Worm (Caenorhabditis elegans) whole organism, L4 larva: ENCODE measurements around the gene srlf-18.

ENCODE experiments used
- D1046.2 ChIP-seq: fragments of 200-800 bp; sonication (Bioruptor generic); IDR thresholded peaks from 2 replicates; pipeline ENCODE4 v1.3.6; 2022; ENCODE audit warnings: missing genetic modification characterization, missing compliant biosample characterization
- Y105C5A.15 ChIP-seq: fragments of 200-800 bp; sonication (Bioruptor generic); IDR thresholded peaks from 2 replicates; pipeline ENCODE4 v1.3.6; 2022; ENCODE audit warnings: missing genetic modification characterization, missing compliant biosample characterization
- ZK546.5 ChIP-seq, 2 experiments: sonication (generic microtip); optimal IDR thresholded peaks; 2 replicates each; lab custom pipeline; 2017; ENCODE audit warnings: missing biosample characterization in 2 of 2, missing genetic modification characterization in 2 of 2
- aha-1 ChIP-seq: fragments of 150-350 bp; peaks from one replicate; lab custom pipeline; 2014; ENCODE audit warnings: missing biosample characterization, missing genetic modification characterization
- aly-2 ChIP-seq: sonication (generic microtip); optimal IDR thresholded peaks from 2 replicates; lab custom pipeline; 2018; ENCODE audit warnings: missing biosample characterization, missing genetic modification characterization
- ama-1 ChIP-seq: fragments of 150-350 bp; optimal IDR thresholded peaks from 2 replicates; lab custom pipeline; 2014; ENCODE audit warnings: inconsistent platforms, mixed read lengths
- ceh-28 ChIP-seq: fragments of 150-350 bp; optimal IDR thresholded peaks from 2 replicates; lab custom pipeline; 2014; ENCODE audit warnings: missing biosample characterization, missing genetic modification reagents, missing genetic modification characterization
- ceh-62 ChIP-seq: sonication (generic microtip); optimal IDR thresholded peaks from 2 replicates; lab custom pipeline; 2017; ENCODE audit warnings: missing biosample characterization, missing genetic modification characterization
- cey-2 ChIP-seq: sonication (generic microtip); optimal IDR thresholded peaks from 3 replicates; lab custom pipeline; 2017; ENCODE audit warnings: missing genetic modification characterization, mild to moderate bottlenecking, missing compliant biosample characterization, antibody characterized with exemption, borderline replicate concordance; ENCODE audit not compliant: insufficient read depth
- ctbp-1 ChIP-seq: fragments of 200-800 bp; sonication (Bioruptor generic); IDR thresholded peaks from 2 replicates; pipeline ENCODE4 v1.3.6; 2022; ENCODE audit warnings: missing genetic modification reagents, missing genetic modification characterization, missing compliant biosample characterization
- daf-12 ChIP-seq: fragments of 150-350 bp; optimal IDR thresholded peaks from 2 replicates; lab custom pipeline; 2014; ENCODE audit warnings: missing biosample characterization, missing genetic modification reagents, missing genetic modification characterization
- daf-16 ChIP-seq, 3 experiments: sonication (generic microtip); optimal IDR thresholded peaks; 2 replicates each; lab custom pipeline; 2016 to 2017; ENCODE audit warnings: missing genetic modification characterization in 3 of 3, missing genetic modification reagents in 3 of 3, mild to moderate bottlenecking in 2 of 3, missing compliant biosample characterization in 2 of 3, missing biosample characterization in 1 of 3, moderate library complexity in 1 of 3
- daf-8 ChIP-seq: fragments of 200-800 bp; sonication (Bioruptor generic); IDR thresholded peaks from 2 replicates; pipeline ENCODE4 v1.3.6; 2022; ENCODE audit warnings: missing genetic modification characterization, missing compliant biosample characterization
- dmd-8 ChIP-seq: fragments of 200-800 bp; sonication (Bioruptor generic); IDR thresholded peaks from 2 replicates; pipeline ENCODE4 v1.3.6; 2022; ENCODE audit warnings: missing genetic modification characterization, missing compliant biosample characterization
- dmd-9 ChIP-seq: fragments of 200-800 bp; sonication (Bioruptor generic); IDR thresholded peaks from 2 replicates; pipeline ENCODE4 v1.3.6; 2022; ENCODE audit warnings: missing genetic modification reagents, missing genetic modification characterization, missing compliant biosample characterization
- dpl-1 ChIP-seq: fragments of 150-350 bp; optimal IDR thresholded peaks from 2 replicates; lab custom pipeline; 2014; ENCODE audit warnings: missing biosample characterization, missing genetic modification reagents, missing genetic modification characterization
- fkh-10 ChIP-seq: fragments of 150-350 bp; optimal IDR thresholded peaks from 2 replicates; lab custom pipeline; 2014; ENCODE audit warnings: missing biosample characterization, missing genetic modification reagents, missing genetic modification characterization
- gei-8 ChIP-seq: fragments of 200-800 bp; sonication (Bioruptor generic); optimal IDR thresholded peaks from 2 replicates; lab custom pipeline; 2018; ENCODE audit warnings: mild to moderate bottlenecking, missing genetic modification characterization, missing compliant biosample characterization
- hlh-11 ChIP-seq: fragments of 200-800 bp; sonication (Bioruptor generic); optimal IDR thresholded peaks from 2 replicates; lab custom pipeline; 2018; ENCODE audit warnings: mild to moderate bottlenecking, missing genetic modification characterization, missing compliant biosample characterization
- hmg-1.1 ChIP-seq: fragments of 200-800 bp; sonication (Bioruptor generic); IDR thresholded peaks from 2 replicates; pipeline ENCODE4 v1.3.6; 2022; ENCODE audit warnings: missing genetic modification reagents, missing genetic modification characterization, missing compliant biosample characterization
- jun-1 ChIP-seq: fragments of 150-350 bp; optimal IDR thresholded peaks from 2 replicates; lab custom pipeline; 2014; ENCODE audit warnings: missing biosample characterization, missing genetic modification reagents, missing genetic modification characterization
- lim-7 ChIP-seq: fragments of 200-800 bp; sonication (Bioruptor generic); IDR thresholded peaks from 2 replicates; pipeline ENCODE4 v1.3.6; 2022; ENCODE audit warnings: missing genetic modification characterization, missing compliant biosample characterization
- lin-13 ChIP-seq: fragments of 150-350 bp; optimal IDR thresholded peaks from 2 replicates; lab custom pipeline; 2014; ENCODE audit warnings: missing biosample characterization, missing genetic modification reagents, missing genetic modification characterization
- lir-3 ChIP-seq: sonication (generic microtip); optimal IDR thresholded peaks from 2 replicates; lab custom pipeline; 2016; ENCODE audit warnings: mild to moderate bottlenecking, missing genetic modification characterization, missing compliant biosample characterization
- lsy-2 ChIP-seq, 2 experiments: fragments of 150-350 bp in 1 of 2; sonication (generic microtip) in 1 of 2; optimal IDR thresholded peaks; 2 replicates each; lab custom pipeline; 2014 to 2017; ENCODE audit warnings: missing biosample characterization in 2 of 2, missing genetic modification characterization in 2 of 2
- mep-1 ChIP-seq: fragments of 150-350 bp; sonication (generic microtip); optimal IDR thresholded peaks from 3 replicates; lab custom pipeline; 2014; ENCODE audit warnings: missing biosample characterization, missing genetic modification characterization
- mxl-3 ChIP-seq: fragments of 200-800 bp; sonication (Bioruptor generic); optimal IDR thresholded peaks from 2 replicates; lab custom pipeline; 2018; ENCODE audit warnings: mild to moderate bottlenecking, missing genetic modification characterization, missing compliant biosample characterization
- nhr-10 ChIP-seq: fragments of 150-350 bp; optimal IDR thresholded peaks from 2 replicates; lab custom pipeline; 2014; ENCODE audit warnings: missing biosample characterization, missing genetic modification characterization
- nhr-11 ChIP-seq: fragments of 150-350 bp; optimal IDR thresholded peaks from 2 replicates; lab custom pipeline; 2014; ENCODE audit warnings: missing biosample characterization, missing genetic modification characterization
- nhr-111 ChIP-seq: fragments of 200-800 bp; sonication (Bioruptor generic); optimal IDR thresholded peaks from 2 replicates; lab custom pipeline; 2018; ENCODE audit warnings: mild to moderate bottlenecking, missing genetic modification characterization, missing compliant biosample characterization
- nhr-237 ChIP-seq: sonication (generic microtip); optimal IDR thresholded peaks from 2 replicates; lab custom pipeline; 2017; ENCODE audit warnings: missing biosample characterization, missing genetic modification characterization
- nhr-42 ChIP-seq: fragments of 200-800 bp; sonication (Bioruptor generic); IDR thresholded peaks from 2 replicates; pipeline ENCODE4 v1.3.6; 2022; ENCODE audit warnings: missing genetic modification characterization, missing compliant biosample characterization
- nhr-77 ChIP-seq: fragments of 150-350 bp; optimal IDR thresholded peaks from 2 replicates; lab custom pipeline; 2014; ENCODE audit warnings: missing biosample characterization, missing genetic modification characterization
- pha-4 ChIP-seq, 2 experiments: fragments of 150-350 bp in 1 of 2; fragments of 200-800 bp in 1 of 2; sonication (Bioruptor generic) in 1 of 2; IDR thresholded peaks in 1 of 2; optimal IDR thresholded peaks in 1 of 2; 2 replicates each; pipeline versions ENCODE4 v1.3.6 to Lab custom; 2014 to 2022; ENCODE audit warnings: missing genetic modification characterization in 2 of 2, missing genetic modification reagents in 2 of 2, missing biosample characterization in 1 of 2, missing compliant biosample characterization in 1 of 2
- php-3 ChIP-seq: fragments of 200-800 bp; sonication (Bioruptor generic); IDR thresholded peaks from 2 replicates; pipeline ENCODE4 v1.3.6; 2022; ENCODE audit warnings: missing genetic modification reagents, missing genetic modification characterization, missing compliant biosample characterization
- pqm-1 ChIP-seq: sonication (generic microtip); optimal IDR thresholded peaks from 2 replicates; lab custom pipeline; 2017; ENCODE audit warnings: missing biosample characterization, missing genetic modification characterization
- rbr-2 ChIP-seq: sonication (generic microtip); optimal IDR thresholded peaks from 2 replicates; lab custom pipeline; 2016; ENCODE audit warnings: missing genotype, missing genetic modification characterization, missing compliant biosample characterization
- set-16 ChIP-seq: fragments of 200-800 bp; sonication (Bioruptor generic); IDR thresholded peaks from 2 replicates; pipeline ENCODE4 v1.3.6; 2022; ENCODE audit warnings: missing genetic modification reagents, missing genetic modification characterization, missing compliant biosample characterization
- skn-1 ChIP-seq: fragments of 150-350 bp; optimal IDR thresholded peaks from 2 replicates; lab custom pipeline; 2014; ENCODE audit warnings: missing biosample characterization, missing genetic modification characterization
- snpc-1.2 ChIP-seq: fragments of 200-800 bp; sonication (Bioruptor generic); IDR thresholded peaks from 2 replicates; pipeline ENCODE4 v1.3.6; 2022; ENCODE audit warnings: missing genetic modification reagents, missing genetic modification characterization, missing compliant biosample characterization
- snpc-4 ChIP-seq: fragments of 150-350 bp; optimal IDR thresholded peaks from 2 replicates; lab custom pipeline; 2014; ENCODE audit warnings: missing biosample characterization, missing genetic modification characterization
- spr-1 ChIP-seq: sonication (generic microtip); optimal IDR thresholded peaks from 2 replicates; lab custom pipeline; 2016; ENCODE audit warnings: mild to moderate bottlenecking, missing genetic modification characterization, missing compliant biosample characterization
- tag-97 ChIP-seq: fragments of 200-800 bp; sonication (Bioruptor generic); IDR thresholded peaks from 2 replicates; pipeline ENCODE4 v1.3.6; 2022; ENCODE audit warnings: missing genetic modification characterization, missing compliant biosample characterization
- unc-130 ChIP-seq: sonication (generic microtip); optimal IDR thresholded peaks from 2 replicates; lab custom pipeline; 2016; ENCODE audit warnings: missing genetic modification reagents, missing genetic modification characterization, missing compliant biosample characterization
- zag-1 ChIP-seq: fragments of 150-350 bp; optimal IDR thresholded peaks from 2 replicates; lab custom pipeline; 2014; ENCODE audit warnings: missing biosample characterization, missing genetic modification characterization
- zfp-2 ChIP-seq: sonication (generic microtip); optimal IDR thresholded peaks from 2 replicates; lab custom pipeline; 2016; ENCODE audit warnings: mild to moderate bottlenecking, missing genetic modification characterization, missing compliant biosample characterization
- zfp-3 ChIP-seq: fragments of 200-800 bp; sonication (Bioruptor generic); conservative IDR thresholded peaks from 2 replicates; pipeline ENCODE4 v1.3.6; 2022; ENCODE audit warnings: missing genetic modification reagents, missing genetic modification characterization, missing compliant biosample characterization
- zip-11 ChIP-seq: fragments of 200-800 bp; sonication (Bioruptor generic); IDR thresholded peaks from 2 replicates; pipeline ENCODE4 v1.3.6; 2022; ENCODE audit warnings: missing genetic modification characterization, missing compliant biosample characterization
- ztf-7 ChIP-seq: fragments of 150-350 bp; optimal IDR thresholded peaks from 2 replicates; lab custom pipeline; 2014; ENCODE audit warnings: missing biosample characterization, missing genetic modification characterization

srlf-18 gene

DNA sequence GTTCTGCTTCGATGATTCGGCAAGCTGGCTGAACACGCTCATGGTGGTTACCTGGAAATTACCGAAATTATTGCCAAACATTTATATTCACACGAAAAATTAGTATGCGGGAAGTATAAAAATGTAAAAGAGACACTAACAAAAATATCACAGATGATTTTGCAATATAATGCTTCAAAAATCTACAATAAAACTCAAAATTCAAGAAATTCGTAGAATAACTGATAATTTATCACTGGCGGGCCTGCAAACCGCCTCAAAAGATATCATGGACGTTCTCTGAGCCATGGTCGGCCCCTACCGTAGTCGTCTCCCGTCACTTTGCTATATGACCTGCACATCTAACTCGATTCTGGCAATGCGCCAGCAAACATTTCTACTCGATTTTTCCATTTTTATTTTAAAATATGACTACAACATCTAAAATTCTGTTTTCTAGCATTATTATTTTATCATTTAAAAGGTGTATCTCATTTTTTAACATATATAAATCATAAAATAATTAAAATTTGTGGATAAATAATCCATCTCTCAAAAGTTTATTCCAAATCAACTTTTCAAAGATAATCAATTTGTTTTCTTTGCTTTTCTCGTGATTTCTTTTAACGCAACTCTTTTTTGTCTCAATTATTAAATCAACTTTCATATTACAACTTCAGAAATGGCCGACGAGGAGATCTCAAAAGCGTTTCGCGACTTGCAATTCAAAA lies 48.3 kb upstream of the srlf-18 start, which contains the start of the genes F01G4.6 and pfd-1 (continued):
- TF ChIP-seq nhr-237 (tag; lab: Kevin White, UChicago) (no peak), jun-1 (peak; percentile 83), D1046.2 (GFP tag; lab: Robert Waterston, UW) (no peak), nhr-11 (tag; lab: Kevin White, UChicago) (peak; percentile 92), ceh-28 (tag; lab: Kevin White, UChicago) (no peak), daf-12 (no peak)

DNA sequence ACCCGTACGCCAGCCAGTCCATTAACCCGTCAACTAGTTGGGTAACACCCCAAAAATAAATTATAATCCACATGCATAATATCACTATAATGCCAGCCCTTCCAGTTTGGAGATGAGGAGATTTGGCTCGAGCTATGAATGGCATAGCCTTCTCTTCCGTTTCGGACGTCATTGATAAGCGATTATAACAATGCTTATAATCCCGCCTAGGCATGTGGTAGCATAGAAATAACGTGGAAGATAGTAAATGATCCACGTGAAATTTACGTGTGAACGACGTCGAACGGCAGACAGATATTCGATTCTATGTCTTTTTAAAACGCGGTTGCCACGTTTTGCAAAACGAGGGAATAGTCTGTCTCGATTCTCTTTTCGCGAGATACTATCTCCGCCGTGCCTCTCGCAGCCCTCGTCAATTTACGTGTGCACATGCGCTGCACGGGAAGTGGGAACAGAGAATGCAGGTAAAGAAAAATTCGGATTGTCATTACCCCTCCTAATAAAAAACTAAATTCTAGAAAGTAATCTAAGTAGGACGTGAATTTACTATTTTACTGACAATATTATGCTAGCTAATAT lies 47.6 kb upstream of the srlf-18 start:
- TF ChIP-seq ama-1 (lab: Kevin White, UChicago) (no peak), ztf-7 (no peak), nhr-10 (tag; lab: Kevin White, UChicago) (no peak), dmd-9 (no peak), lir-3 (tag; lab: Kevin White, UChicago) (no peak), mxl-3 (GFP tag; lab: Kevin White, UChicago) (peak; percentile 84), nhr-11 (tag; lab: Kevin White, UChicago) (no peak), nhr-42 (no peak), aha-1 (tag; lab: Kevin White, UChicago) (peak; percentile 8), lim-7 (no peak), php-3 (GFP tag; lab: Robert Waterston, UW) (peak; percentile 38; the same call in 1 of the 2 replicates), mep-1 (tag; lab: Kevin White, UChicago) (no peak), daf-16 (GFP tag; optimal IDR thresholded peaks at IDR 0.05; lab: Kevin White, UChicago) (no peak), daf-16 (tag; optimal IDR thresholded peaks at IDR 0.05; lab: Kevin White, UChicago) (no peak), aly-2 (tag; lab: Kevin White, UChicago) (no peak), set-16 (GFP tag; lab: Robert Waterston, UW) (no peak), fkh-10 (no peak), jun-1 (no peak), gei-8 (GFP tag; lab: Kevin White, UChicago) (no peak), Y105C5A.15 (no peak), nhr-77 (tag; lab: Kevin White, UChicago) (no peak), snpc-4 (no peak), lsy-2 (tag; optimal IDR thresholded peaks at IDR 0.05; lab: Kevin White, UChicago) (peak in 1 of 2 experiments; percentile 40), ctbp-1 (GFP tag; lab: Robert Waterston, UW) (no peak), nhr-111 (GFP tag; lab: Kevin White, UChicago) (no peak), cey-2 (tag; lab: Kevin White, UChicago) (no peak), snpc-1.2 (0 out of 2 replicates have a peak, but pooled peaks have one; percentile 10), unc-130 (GFP tag; lab: Kevin White, UChicago) (no peak), zfp-3 (no peak), skn-1 (tag; lab: Kevin White, UChicago) (no peak), dpl-1 (peak; percentile 17), daf-8 (GFP tag; lab: Robert Waterston, UW) (no peak), pqm-1 (no peak), pha-4 (GFP tag; IDR thresholded peaks at IDR 0.05; lab: Robert Waterston, UW) (no peak), pha-4 (tag; optimal IDR thresholded peaks at IDR 0.05; lab: Kevin White, UChicago) (no peak), ceh-62 (tag; lab: Kevin White, UChicago) (no peak), lin-13 (no peak), zip-11 (no peak), zfp-2 (tag; lab: Kevin White, UChicago) (no peak), hlh-11 (tag; lab: Kevin White, UChicago) (peak; percentile 49), zag-1 (tag; lab: Kevin White, UChicago) (no peak), dmd-8 (GFP tag; lab: Robert Waterston, UW) (no peak), ZK546.5 (tag; optimal IDR thresholded peaks at IDR 0.05; lab: Kevin White, UChicago) (no peak), tag-97 (GFP tag; lab: Robert Waterston, UW) (no peak), rbr-2 (tag; lab: Kevin White, UChicago) (no peak), hmg-1.1 (GFP tag; lab: Robert Waterston, UW) (no peak), spr-1 (tag; lab: Kevin White, UChicago) (no peak)
